Worm (Caenorhabditis elegans) whole organism, early embryonic: Measurements from ENCODE around the gene F09E5.11.

ENCODE experiments used
- B0310.2 ChIP-seq: sonication (generic microtip); optimal IDR thresholded peaks from 2 replicates; lab custom pipeline; 2016; ENCODE audit warnings: mild to moderate bottlenecking, missing genetic modification characterization, missing compliant biosample characterization
- F13C5.2 ChIP-seq: sonication (generic microtip); optimal IDR thresholded peaks from 2 replicates; lab custom pipeline; 2017; ENCODE audit warnings: mild to moderate bottlenecking, missing genetic modification characterization, inconsistent platforms, missing compliant biosample characterization
- aly-1 ChIP-seq: sonication (generic microtip); optimal IDR thresholded peaks from 2 replicates; lab custom pipeline; 2016; ENCODE audit warnings: missing genetic modification characterization, missing compliant biosample characterization
- ama-1 ChIP-seq: fragments of 150-350 bp; optimal IDR thresholded peaks from 2 replicates; lab custom pipeline; 2014
- ceh-13 ChIP-seq: fragments of 200-800 bp; sonication (Bioruptor generic); optimal IDR thresholded peaks from 2 replicates; lab custom pipeline; 2018; ENCODE audit warnings: mild to moderate bottlenecking, missing genetic modification characterization, missing compliant biosample characterization
- ceh-36 ChIP-seq: sonication (generic microtip); optimal IDR thresholded peaks from 2 replicates; lab custom pipeline; 2016; ENCODE audit warnings: missing genetic modification characterization, inconsistent platforms, missing compliant biosample characterization
- ets-7 ChIP-seq: sonication (generic microtip); optimal IDR thresholded peaks from 2 replicates; lab custom pipeline; 2016; ENCODE audit warnings: missing genotype, missing genetic modification characterization, missing compliant biosample characterization
- flt-1 ChIP-seq: fragments of 200-800 bp; sonication (Bioruptor generic); IDR thresholded peaks from 2 replicates; pipeline ENCODE4 v1.3.6; 2022; ENCODE audit warnings: missing genetic modification characterization, missing compliant biosample characterization
- hmbx-1 ChIP-seq: sonication (generic microtip); optimal IDR thresholded peaks from 2 replicates; lab custom pipeline; 2016; ENCODE audit warnings: mild to moderate bottlenecking, missing genetic modification characterization, missing compliant biosample characterization
- hmg-4 ChIP-seq: fragments of 200-800 bp; sonication (Bioruptor generic); optimal IDR thresholded peaks from 2 replicates; lab custom pipeline; 2018; ENCODE audit warnings: mild to moderate bottlenecking, missing genetic modification characterization, missing compliant biosample characterization
- hnd-1 ChIP-seq: sonication (generic microtip); optimal IDR thresholded peaks from 2 replicates; lab custom pipeline; 2016; ENCODE audit warnings: missing genetic modification characterization, missing compliant biosample characterization
- pes-1 ChIP-seq: fragments of 200-800 bp; sonication (Bioruptor generic); IDR thresholded peaks from 2 replicates; pipeline ENCODE4 v1.3.6; 2022; ENCODE audit warnings: missing genetic modification reagents, missing genetic modification characterization, missing compliant biosample characterization
- scrt-1 ChIP-seq: fragments of 200-800 bp; sonication (Bioruptor generic); IDR thresholded peaks from 2 replicates; pipeline ENCODE4 v1.3.6; 2022; ENCODE audit warnings: missing genetic modification characterization, missing compliant biosample characterization
- sea-1 ChIP-seq: fragments of 200-800 bp; sonication (Bioruptor generic); conservative IDR thresholded peaks from 2 replicates; pipeline ENCODE4 v1.3.6; 2022; ENCODE audit warnings: missing genetic modification characterization, missing compliant biosample characterization
- tbx-11 ChIP-seq: fragments of 200-800 bp; sonication (Bioruptor generic); IDR thresholded peaks from 2 replicates; pipeline ENCODE4 v1.3.6; 2022; ENCODE audit warnings: missing genetic modification characterization, missing compliant biosample characterization
- tbx-37 ChIP-seq: fragments of 200-800 bp; sonication (Bioruptor generic); conservative IDR thresholded peaks from 2 replicates; pipeline ENCODE4 v1.3.6; 2022; ENCODE audit warnings: missing genetic modification reagents, missing genetic modification characterization, missing compliant biosample characterization
- tra-4 ChIP-seq: sonication (generic microtip); optimal IDR thresholded peaks from 2 replicates; lab custom pipeline; 2017; ENCODE audit warnings: missing genetic modification characterization, missing compliant biosample characterization

The F09E5.11 gene

DNA sequence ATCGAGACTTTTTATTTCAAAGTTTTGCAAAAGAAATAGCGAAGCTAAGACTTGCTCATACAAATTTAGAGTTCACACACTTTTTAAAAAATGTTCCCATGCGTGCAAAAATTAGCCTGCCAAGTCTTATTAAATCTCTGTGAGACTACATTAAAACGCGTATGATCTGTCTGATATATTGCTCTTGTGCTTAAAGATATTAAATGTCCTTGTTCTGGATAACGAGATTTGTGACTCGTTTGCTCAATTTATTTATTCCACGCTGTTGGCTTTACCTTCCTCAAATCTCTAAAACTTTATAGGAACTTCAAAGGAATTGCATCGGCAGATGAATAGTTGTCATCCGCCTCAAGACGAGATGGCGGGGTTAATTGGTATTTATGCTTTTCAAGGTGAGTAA, 2.6 kb downstream of the F09E5.11 start, which contains the start of gene srg-69:
srg-69 (plus strand) TSS at position 301 of the 400 bp plus-strand sequence.
- TF ChIP-seq tbx-11, result no peak
- TF ChIP-seq ets-7 (tag; lab: Kevin White, UChicago), result no peak
- no peak for TF ChIP-seq tbx-37
- no peak for TF ChIP-seq ama-1 (lab: Kevin White, UChicago)
- TF ChIP-seq B0310.2 (tag; lab: Kevin White, UChicago), result no peak
- TF ChIP-seq hmg-4 (GFP tag; lab: Kevin White, UChicago), result no peak
- no peak for TF ChIP-seq ceh-13
- no peak for TF ChIP-seq flt-1 (GFP tag; lab: Robert Waterston, UW)
- no peak for TF ChIP-seq aly-1 (tag; lab: Kevin White, UChicago)
- no peak for TF ChIP-seq ceh-36 (tag; lab: Kevin White, UChicago)
- TF ChIP-seq F13C5.2 (tag; lab: Kevin White, UChicago), result no peak
- TF ChIP-seq pes-1, result no peak

DNA sequence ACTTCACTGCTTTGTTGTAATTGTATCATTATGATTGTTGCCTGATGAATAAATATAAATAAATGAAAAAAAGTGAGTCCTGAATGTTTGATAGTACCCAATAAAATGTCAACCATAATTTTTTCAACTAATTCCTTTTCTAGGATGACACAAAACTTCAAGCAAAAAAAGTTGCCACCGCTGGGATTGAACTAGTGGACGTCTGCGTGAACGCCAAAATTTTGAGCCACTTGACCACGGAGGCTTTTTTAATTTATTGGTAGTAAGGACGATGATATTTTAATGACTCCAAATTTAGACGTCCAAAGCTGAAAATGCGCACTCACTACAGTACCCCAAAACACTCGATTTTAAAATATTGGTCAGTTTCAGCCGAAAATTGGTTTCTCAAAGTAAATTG, 4.3 kb downstream of the F09E5.11 start:
- no peak for TF ChIP-seq F13C5.2 (tag; lab: Kevin White, UChicago)
- TF ChIP-seq pes-1, result peak; percentile 46; the same call in 1 of the 2 replicates

DNA sequence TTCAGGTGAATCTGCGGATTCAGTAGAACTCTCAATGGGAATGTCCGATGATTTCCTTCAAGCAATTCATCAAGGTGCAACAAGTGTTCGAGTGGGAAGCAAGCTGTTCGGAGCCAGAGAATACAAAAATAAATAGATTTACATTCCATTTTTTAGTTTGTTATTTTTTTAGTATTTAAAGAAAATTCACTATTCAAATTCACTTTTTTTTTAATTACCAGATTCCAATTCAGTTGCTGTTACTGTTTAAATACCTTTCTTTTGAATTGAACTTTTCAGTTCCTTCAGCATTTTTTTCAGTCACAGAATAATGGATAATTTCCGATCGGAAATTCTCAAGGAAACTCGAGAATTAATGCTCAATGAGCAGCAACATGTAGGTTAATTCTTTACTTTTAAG, 6.2 kb downstream of the F09E5.11 start, which contains the start of gene F09E5.7:
F09E5.7 (plus strand) TSS at position 301 of the 400 bp plus-strand sequence.
- TF ChIP-seq scrt-1 (GFP tag; lab: Robert Waterston, UW) (no peak), ama-1 (lab: Kevin White, UChicago) (no peak), B0310.2 (tag; lab: Kevin White, UChicago) (no peak), ets-7 (tag; lab: Kevin White, UChicago) (no peak), F13C5.2 (tag; lab: Kevin White, UChicago) (no peak), tbx-11 (no peak), hmg-4 (GFP tag; lab: Kevin White, UChicago) (no peak), sea-1 (GFP tag; lab: Robert Waterston, UW) (no peak), pes-1 (no peak), tbx-37 (no peak), aly-1 (tag; lab: Kevin White, UChicago) (no peak), tra-4 (no peak), hmbx-1 (tag; lab: Kevin White, UChicago) (no peak), ceh-36 (tag; lab: Kevin White, UChicago) (no peak), flt-1 (GFP tag; lab: Robert Waterston, UW) (no peak), ceh-13 (no peak), hnd-1 (tag; lab: Kevin White, UChicago) (no peak)

DNA sequence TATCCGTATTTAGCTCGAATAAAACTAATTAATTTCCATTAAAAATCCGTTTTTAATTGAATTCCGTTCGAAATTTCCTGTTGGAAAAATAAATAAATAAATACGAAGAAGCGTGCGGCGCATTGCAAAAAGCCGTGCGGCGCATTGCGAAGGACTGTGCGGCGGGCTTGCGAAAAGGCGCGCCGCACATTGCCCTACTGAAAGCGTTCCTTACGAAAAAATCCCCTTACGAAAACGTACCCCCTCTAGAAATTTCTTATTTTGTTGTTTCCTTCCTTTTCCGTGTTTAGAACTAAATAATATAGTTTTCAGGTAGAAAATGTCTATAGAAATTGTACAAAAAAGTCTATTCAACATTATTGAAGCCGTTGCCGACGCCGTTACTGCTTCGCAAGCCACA, 7.6 kb downstream of the F09E5.11 start, which contains the start of gene F09E5.8:
F09E5.8 (plus strand) TSS at position 313 of the 400 bp plus-strand sequence.
- TF ChIP-seq scrt-1 (GFP tag; lab: Robert Waterston, UW) (0 out of 2 replicates have a peak, but pooled peaks have one; percentile 35), tbx-11 (peak; percentile 76), pes-1 (peak; percentile 81)

DNA sequence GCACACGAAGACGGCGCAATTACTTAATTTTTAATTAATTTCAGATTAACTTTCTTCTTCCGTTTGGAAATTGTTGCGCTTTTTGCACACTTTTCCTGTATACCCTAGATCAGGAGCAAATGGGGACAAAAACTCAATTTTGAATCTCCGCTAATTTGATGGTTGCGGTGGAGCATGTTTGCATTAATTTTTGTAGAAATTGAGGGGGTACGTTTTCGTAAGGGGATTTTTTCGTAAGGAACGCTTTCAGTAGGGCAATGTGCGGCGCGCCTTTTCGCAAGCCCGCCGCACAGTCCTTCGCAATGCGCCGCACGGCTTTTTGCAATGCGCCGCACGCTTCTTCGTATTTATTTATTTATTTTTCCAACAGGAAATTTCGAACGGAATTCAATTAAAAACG, 11.6 kb downstream of the F09E5.11 start:
- TF ChIP-seq tbx-11 (peak; percentile 78; the same call in 1 of the 2 replicates), tbx-37 (0 out of 2 replicates have a peak, but pooled peaks have one; percentile 35), scrt-1 (GFP tag; lab: Robert Waterston, UW) (peak; percentile 66; the same call in 1 of the 2 replicates), sea-1 (GFP tag; lab: Robert Waterston, UW) (peak; percentile 87), pes-1 (peak; percentile 79; the same call in 1 of the 2 replicates), flt-1 (GFP tag; lab: Robert Waterston, UW) (0 out of 2 replicates have a peak, but pooled peaks have one; percentile 32)

DNA sequence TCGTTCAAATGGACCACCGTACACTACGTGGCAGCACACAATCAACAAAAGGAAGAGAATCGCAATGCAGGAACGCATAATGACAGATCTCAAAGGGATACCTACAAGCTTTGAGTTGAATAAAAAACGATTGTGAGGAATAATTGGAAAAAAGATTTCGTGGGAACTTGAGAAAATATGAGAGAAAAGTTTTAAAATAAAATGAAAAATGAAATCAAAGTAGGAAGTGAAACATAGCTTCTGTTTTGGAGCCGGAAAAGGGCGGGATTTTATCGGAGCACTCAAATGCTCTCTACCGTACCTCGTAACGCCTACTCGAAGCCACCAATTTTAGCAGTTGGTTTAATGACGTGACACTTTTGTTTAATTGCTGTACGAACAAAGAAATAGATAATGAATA, 13.2 kb downstream of the F09E5.11 start, which contains the start of gene F09E5.14:
F09E5.14 (minus strand) TSS at position 101 of the 400 bp plus-strand sequence.
- TF ChIP-seq tra-4 (no peak), hmbx-1 (tag; lab: Kevin White, UChicago) (no peak), scrt-1 (GFP tag; lab: Robert Waterston, UW) (no peak), tbx-37 (no peak), ceh-36 (tag; lab: Kevin White, UChicago) (no peak), ama-1 (lab: Kevin White, UChicago) (no peak), F13C5.2 (tag; lab: Kevin White, UChicago) (no peak), tbx-11 (no peak), hmg-4 (GFP tag; lab: Kevin White, UChicago) (no peak), ets-7 (tag; lab: Kevin White, UChicago) (no peak), aly-1 (tag; lab: Kevin White, UChicago) (no peak)

DNA sequence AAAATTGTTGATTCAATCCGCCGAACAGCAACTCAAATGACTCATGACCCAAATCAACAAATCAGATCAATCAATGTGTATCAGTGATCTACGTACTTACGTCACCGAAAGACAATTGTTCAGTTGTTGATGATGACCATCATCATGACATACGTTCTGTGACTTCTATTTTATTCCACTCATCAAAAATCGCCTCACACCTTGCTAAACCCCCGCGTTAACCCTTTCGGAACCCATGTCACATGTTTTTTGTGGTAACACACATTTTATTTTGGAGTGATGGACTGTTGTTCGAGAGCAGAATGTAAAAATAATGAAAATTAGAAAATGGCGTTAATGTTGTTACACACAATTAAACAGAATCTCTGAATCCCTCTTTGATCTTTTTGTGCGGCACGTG, 15.6 kb downstream of the F09E5.11 start:
- no peak for TF ChIP-seq tra-4
- no peak for TF ChIP-seq hmbx-1 (tag; lab: Kevin White, UChicago)
- no peak for TF ChIP-seq B0310.2 (tag; lab: Kevin White, UChicago)
- no peak for TF ChIP-seq tbx-11
- TF ChIP-seq F13C5.2 (tag; lab: Kevin White, UChicago), result no peak
- no peak for TF ChIP-seq flt-1 (GFP tag; lab: Robert Waterston, UW)
- no peak for TF ChIP-seq tbx-37
- TF ChIP-seq hmg-4 (GFP tag; lab: Kevin White, UChicago), result no peak
- TF ChIP-seq scrt-1 (GFP tag; lab: Robert Waterston, UW), result no peak
- no peak for TF ChIP-seq ceh-36 (tag; lab: Kevin White, UChicago)
- no peak for TF ChIP-seq ets-7 (tag; lab: Kevin White, UChicago)
- TF ChIP-seq aly-1 (tag; lab: Kevin White, UChicago), result no peak
- TF ChIP-seq pes-1, result no peak
- TF ChIP-seq ceh-13, result no peak
- TF ChIP-seq hnd-1 (tag; lab: Kevin White, UChicago), result no peak

DNA sequence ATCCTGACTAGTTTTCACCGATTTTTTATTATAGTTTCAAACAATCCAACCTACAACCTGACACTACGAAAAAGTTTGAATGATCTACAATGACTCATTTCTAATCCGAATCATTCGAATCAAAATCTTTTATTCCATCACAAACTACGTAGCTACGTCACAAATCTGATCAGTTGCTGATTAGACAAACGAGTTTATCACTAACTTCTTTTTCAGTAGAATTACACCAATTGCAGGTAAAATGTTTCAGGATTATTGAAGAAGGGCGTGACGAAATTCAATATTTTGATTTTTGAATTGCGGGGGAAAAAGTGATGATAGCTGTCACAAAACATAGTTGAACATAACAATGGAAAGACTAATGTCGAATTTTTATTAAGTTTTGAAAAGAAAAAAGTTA, 16.4 kb downstream of the F09E5.11 start:
- TF ChIP-seq F13C5.2 (tag; lab: Kevin White, UChicago), result no peak
- no peak for TF ChIP-seq B0310.2 (tag; lab: Kevin White, UChicago)
- TF ChIP-seq hmg-4 (GFP tag; lab: Kevin White, UChicago), result no peak
- TF ChIP-seq tra-4, result no peak
- no peak for TF ChIP-seq ets-7 (tag; lab: Kevin White, UChicago)
- TF ChIP-seq aly-1 (tag; lab: Kevin White, UChicago), result no peak
- TF ChIP-seq flt-1 (GFP tag; lab: Robert Waterston, UW), result no peak
- no peak for TF ChIP-seq ama-1 (lab: Kevin White, UChicago)
- TF ChIP-seq sea-1 (GFP tag; lab: Robert Waterston, UW), result no peak
- no peak for TF ChIP-seq ceh-13
- TF ChIP-seq hnd-1 (tag; lab: Kevin White, UChicago), result no peak
- no peak for TF ChIP-seq ceh-36 (tag; lab: Kevin White, UChicago)
- no peak for TF ChIP-seq scrt-1 (GFP tag; lab: Robert Waterston, UW)
- TF ChIP-seq pes-1, result no peak
- TF ChIP-seq tbx-11, result no peak
- TF ChIP-seq hmbx-1 (tag; lab: Kevin White, UChicago), result no peak
- TF ChIP-seq tbx-37, result no peak
